Worm (Caenorhabditis elegans): Measurements from ENCODE around the gene Y45F10B.12.

The Y45F10B.12 gene

DNA sequence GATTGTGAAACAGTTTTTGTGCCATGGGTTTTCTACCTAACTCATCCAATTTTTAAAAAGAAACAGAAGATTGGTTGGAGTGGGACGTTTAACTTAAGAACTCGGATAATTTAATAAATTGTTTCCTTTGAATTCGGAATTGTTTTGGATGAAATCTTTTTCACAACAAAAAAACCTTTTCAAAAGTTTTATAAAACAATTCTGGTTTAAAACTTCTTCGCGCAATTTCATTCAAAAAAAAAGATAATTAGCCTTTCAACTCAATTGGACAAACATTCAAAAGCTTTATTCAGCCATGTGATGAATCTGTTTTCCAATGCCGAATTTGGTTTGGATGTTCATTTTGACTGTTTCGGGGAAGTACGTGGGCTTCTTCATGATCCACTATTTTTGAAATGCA lies at the start of gene Y45F10B.12:
Gene Y45F10B.12 (plus strand): TSS at position 301 of the 400 bp plus-strand sequence.
- TF ChIP-seq ref-1 (GFP tag; conservative IDR thresholded peaks at IDR 0.05) (no peak), T22C8.4 (GFP tag; IDR thresholded peaks at IDR 0.05) (no peak)

DNA sequence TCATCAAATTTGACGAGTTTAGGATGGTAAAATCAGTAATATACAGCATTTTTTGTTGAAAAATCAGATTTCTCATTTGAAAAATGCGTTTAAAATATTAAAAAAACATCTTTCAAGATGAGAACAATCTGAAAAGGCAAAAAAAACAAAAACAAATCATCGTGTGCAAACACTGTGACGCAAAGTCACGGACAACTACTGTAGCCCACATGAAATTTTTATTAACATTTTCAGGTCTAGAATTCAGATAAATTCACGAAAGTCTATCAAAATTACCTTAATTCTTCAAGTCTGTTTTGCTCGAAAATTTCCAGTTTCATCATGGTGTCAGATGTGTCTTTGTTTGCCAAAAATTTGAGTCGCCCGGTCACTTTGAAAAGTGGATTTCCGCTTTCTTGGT lies 48.4 kb upstream of the Y45F10B.12 start:
- no peak for TF ChIP-seq ref-1 (GFP tag; conservative IDR thresholded peaks at IDR 0.05)
- no peak for TF ChIP-seq cog-1 (tag; optimal IDR thresholded peaks at IDR 0.05)

DNA sequence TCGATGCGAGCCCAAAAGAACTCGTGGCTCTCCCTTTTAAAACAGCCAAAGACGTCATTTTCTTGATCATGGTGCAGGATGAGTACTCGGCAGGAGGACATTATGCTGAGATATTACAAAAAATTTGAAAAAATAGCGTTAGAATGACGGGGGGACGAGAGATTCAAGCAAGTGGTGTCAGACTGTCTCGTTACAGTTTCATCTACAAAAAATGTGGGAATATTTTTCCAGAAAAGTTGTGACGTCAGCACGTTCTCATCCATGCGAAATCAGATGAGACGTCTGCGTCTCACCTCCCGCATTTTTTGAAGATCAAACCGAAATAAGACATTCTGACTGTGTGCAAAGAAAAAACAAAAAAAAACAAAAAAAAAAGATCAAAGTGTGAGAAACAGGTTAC lies 47.1 kb upstream of the Y45F10B.12 start, which contains the start of gene rsd-2:
Gene rsd-2 (minus strand): TSS at position 101 of the 400 bp plus-strand sequence.
- TF ChIP-seq T22C8.4 (GFP tag; IDR thresholded peaks at IDR 0.05) (no peak), klf-2 (GFP tag; conservative IDR thresholded peaks at IDR 0.05) (no peak), cog-1 (tag; optimal IDR thresholded peaks at IDR 0.05) (no peak), ztf-23 (GFP tag; IDR thresholded peaks at IDR 0.05) (no peak), tab-1 (GFP tag; IDR thresholded peaks at IDR 0.05) (no peak), ztf-29 (GFP tag; IDR thresholded peaks at IDR 0.05) (no peak), flt-1 (GFP tag; IDR thresholded peaks at IDR 0.05) (no peak), med-1 (GFP tag; optimal IDR thresholded peaks at IDR 0.05; ENCODE audit: insufficient read depth) (no peak), ref-1 (GFP tag; conservative IDR thresholded peaks at IDR 0.05) (no peak)

DNA sequence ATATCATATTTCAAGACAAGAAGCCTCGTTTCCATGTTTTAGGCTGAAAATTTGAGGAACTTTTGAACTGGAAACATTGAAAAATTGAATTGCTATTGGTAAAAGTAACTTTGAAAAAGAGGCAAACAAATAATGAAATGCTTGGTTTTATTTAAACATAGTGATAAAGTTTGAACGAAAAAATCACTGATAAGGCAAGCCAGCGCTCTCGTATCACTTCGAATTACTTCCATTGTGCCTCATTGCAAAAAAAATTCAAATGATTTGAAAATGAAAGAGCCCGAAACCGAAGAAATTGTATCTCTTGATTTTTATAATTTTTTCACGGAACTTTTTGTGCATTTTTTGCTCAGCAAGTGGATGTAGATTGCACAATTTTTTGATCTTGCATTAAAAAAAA lies 39.1 kb upstream of the Y45F10B.12 start, which contains the start of gene F52G2.3:
Gene F52G2.3 (minus strand): TSS at position 43 of the 400 bp plus-strand sequence.
- TF ChIP-seq ref-1 (GFP tag; conservative IDR thresholded peaks at IDR 0.05) (no peak), T22C8.4 (GFP tag; IDR thresholded peaks at IDR 0.05) (no peak), flt-1 (GFP tag; IDR thresholded peaks at IDR 0.05) (no peak), klf-2 (GFP tag; conservative IDR thresholded peaks at IDR 0.05) (no peak), ztf-23 (GFP tag; IDR thresholded peaks at IDR 0.05) (no peak), ztf-29 (GFP tag; IDR thresholded peaks at IDR 0.05) (no peak), tab-1 (GFP tag; IDR thresholded peaks at IDR 0.05) (no peak), med-1 (GFP tag; optimal IDR thresholded peaks at IDR 0.05; ENCODE audit: insufficient read depth) (no peak), cog-1 (tag; optimal IDR thresholded peaks at IDR 0.05) (no peak)

DNA sequence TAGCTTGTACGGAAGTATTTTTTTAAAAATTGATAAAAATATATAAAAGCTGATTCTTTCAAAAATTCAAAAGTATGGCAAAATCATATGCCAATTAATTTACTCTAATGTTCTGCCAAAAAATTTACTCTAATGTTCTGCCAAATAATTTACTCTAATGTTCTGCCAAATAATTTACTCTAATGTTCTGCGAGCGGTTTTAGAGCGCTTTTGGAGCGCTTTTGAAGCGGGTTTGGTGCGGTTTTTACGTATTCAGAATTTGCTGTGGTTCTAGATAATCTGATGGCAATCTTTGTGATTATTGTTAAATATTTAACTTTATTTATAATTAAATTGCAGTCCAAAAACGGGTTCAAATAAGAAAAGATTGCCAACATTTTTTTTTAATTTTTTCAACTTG lies 37.9 kb upstream of the Y45F10B.12 start:
- TF ChIP-seq cog-1 (tag; optimal IDR thresholded peaks at IDR 0.05) (no peak), tab-1 (GFP tag; IDR thresholded peaks at IDR 0.05) (no peak), klf-2 (GFP tag; conservative IDR thresholded peaks at IDR 0.05) (no peak), ref-1 (GFP tag; conservative IDR thresholded peaks at IDR 0.05) (no peak), med-1 (GFP tag; optimal IDR thresholded peaks at IDR 0.05; ENCODE audit: insufficient read depth) (no peak), T22C8.4 (GFP tag; IDR thresholded peaks at IDR 0.05) (no peak), ztf-29 (GFP tag; IDR thresholded peaks at IDR 0.05) (no peak), ztf-23 (GFP tag; IDR thresholded peaks at IDR 0.05) (no peak)

DNA sequence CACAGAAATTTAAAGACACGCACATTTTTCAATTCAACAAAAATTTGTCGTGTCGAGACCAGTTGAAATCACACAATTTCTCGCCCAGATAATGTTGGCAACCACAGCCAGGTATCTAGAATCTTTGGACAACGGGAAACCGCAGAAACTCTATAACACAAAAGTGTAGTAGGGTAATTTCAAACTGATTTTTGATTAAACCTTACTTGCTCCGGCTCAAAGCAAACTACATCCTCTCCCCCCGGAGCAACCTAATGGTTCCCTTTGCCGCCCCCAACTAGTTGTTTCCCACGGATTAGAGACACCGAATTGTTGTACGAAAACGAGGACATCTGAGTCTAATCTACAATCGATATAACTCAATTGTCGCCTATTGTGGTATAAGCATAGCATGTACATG lies 32.9 kb upstream of the Y45F10B.12 start:
- no peak for TF ChIP-seq T22C8.4 (GFP tag; IDR thresholded peaks at IDR 0.05)
- TF ChIP-seq flt-1 (GFP tag; IDR thresholded peaks at IDR 0.05), result no peak
- TF ChIP-seq tab-1 (GFP tag; IDR thresholded peaks at IDR 0.05), result no peak
- no peak for TF ChIP-seq ref-1 (GFP tag; conservative IDR thresholded peaks at IDR 0.05)
- no peak for TF ChIP-seq cog-1 (tag; optimal IDR thresholded peaks at IDR 0.05)
- no peak for TF ChIP-seq ztf-23 (GFP tag; IDR thresholded peaks at IDR 0.05)
- no peak for TF ChIP-seq ztf-29 (GFP tag; IDR thresholded peaks at IDR 0.05)
- no peak for TF ChIP-seq klf-2 (GFP tag; conservative IDR thresholded peaks at IDR 0.05)
- TF ChIP-seq med-1 (GFP tag; optimal IDR thresholded peaks at IDR 0.05; ENCODE audit: insufficient read depth), result no peak

DNA sequence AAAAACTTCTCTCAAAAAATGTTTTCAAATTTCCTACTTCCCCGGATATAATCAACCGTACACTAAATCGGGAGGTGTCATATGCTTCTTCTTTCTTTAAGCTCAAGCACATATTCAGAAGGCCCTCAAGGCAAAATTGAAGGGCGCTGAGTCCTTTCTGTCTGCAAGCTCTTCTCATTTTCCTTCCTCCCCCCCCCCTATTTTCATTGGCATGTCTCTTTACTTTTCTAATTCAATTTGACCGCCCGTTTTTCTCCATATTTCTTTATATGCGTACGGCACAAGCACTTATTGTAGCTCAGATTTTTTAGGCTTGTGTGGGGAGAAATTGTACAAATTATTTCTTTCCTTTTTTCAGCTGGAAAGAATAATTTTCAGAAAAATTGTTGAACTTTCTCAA lies 31.8 kb upstream of the Y45F10B.12 start:
- TF ChIP-seq ztf-29 (GFP tag; IDR thresholded peaks at IDR 0.05) (no peak), flt-1 (GFP tag; IDR thresholded peaks at IDR 0.05) (no peak), ref-1 (GFP tag; conservative IDR thresholded peaks at IDR 0.05) (no peak), ztf-23 (GFP tag; IDR thresholded peaks at IDR 0.05) (no peak), T22C8.4 (GFP tag; IDR thresholded peaks at IDR 0.05) (no peak), med-1 (GFP tag; optimal IDR thresholded peaks at IDR 0.05; ENCODE audit: insufficient read depth) (no peak), cog-1 (tag; optimal IDR thresholded peaks at IDR 0.05) (no peak), tab-1 (GFP tag; IDR thresholded peaks at IDR 0.05) (no peak), klf-2 (GFP tag; conservative IDR thresholded peaks at IDR 0.05) (no peak)

DNA sequence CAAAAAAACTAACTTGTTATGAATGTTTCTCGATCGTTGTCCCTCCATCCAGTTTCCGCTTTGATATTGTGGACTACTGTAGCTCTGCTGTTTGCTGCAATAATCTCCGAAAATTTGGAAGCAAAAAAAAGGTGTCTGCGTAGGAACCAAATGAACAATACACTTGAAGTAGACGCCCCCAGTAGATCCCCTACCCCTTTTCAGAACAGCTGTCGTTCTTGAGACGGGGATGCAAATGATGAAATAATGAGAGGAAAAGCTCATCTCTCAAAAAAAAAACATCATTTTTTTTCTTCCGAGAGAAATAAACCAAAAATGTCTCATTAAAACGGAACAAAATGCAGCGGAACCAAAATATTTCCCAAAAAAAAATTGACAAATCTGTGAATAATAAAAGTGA lies 29.9 kb upstream of the Y45F10B.12 start:
- TF ChIP-seq cog-1 (tag; optimal IDR thresholded peaks at IDR 0.05) (no peak), T22C8.4 (GFP tag; IDR thresholded peaks at IDR 0.05) (no peak), ztf-23 (GFP tag; IDR thresholded peaks at IDR 0.05) (no peak), med-1 (GFP tag; optimal IDR thresholded peaks at IDR 0.05; ENCODE audit: insufficient read depth) (no peak), klf-2 (GFP tag; conservative IDR thresholded peaks at IDR 0.05) (no peak), tab-1 (GFP tag; IDR thresholded peaks at IDR 0.05) (no peak), flt-1 (GFP tag; IDR thresholded peaks at IDR 0.05) (no peak), ref-1 (GFP tag; conservative IDR thresholded peaks at IDR 0.05) (no peak), ztf-29 (GFP tag; IDR thresholded peaks at IDR 0.05) (no peak)

DNA sequence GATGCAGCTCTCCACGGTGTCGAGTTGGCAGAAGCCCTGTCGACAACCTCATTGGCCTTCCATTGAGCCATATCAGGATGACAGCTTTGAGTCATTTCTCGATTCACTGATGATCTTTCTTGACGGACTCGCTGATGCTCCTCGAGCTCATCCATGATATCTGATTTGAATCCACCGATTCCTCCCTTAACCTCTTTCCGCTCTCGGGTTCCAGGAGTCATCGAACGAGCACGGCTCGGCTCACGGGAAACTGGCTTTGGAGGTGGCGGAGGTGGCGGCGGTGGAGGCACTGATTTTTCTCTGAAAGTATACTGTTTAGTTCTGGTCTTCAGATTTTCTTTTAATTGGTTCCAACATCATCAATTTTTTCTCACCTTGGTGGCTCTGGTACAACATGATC lies 28.3 kb upstream of the Y45F10B.12 start:
- TF ChIP-seq ztf-29 (GFP tag; IDR thresholded peaks at IDR 0.05), result no peak
- no peak for TF ChIP-seq T22C8.4 (GFP tag; IDR thresholded peaks at IDR 0.05)

DNA sequence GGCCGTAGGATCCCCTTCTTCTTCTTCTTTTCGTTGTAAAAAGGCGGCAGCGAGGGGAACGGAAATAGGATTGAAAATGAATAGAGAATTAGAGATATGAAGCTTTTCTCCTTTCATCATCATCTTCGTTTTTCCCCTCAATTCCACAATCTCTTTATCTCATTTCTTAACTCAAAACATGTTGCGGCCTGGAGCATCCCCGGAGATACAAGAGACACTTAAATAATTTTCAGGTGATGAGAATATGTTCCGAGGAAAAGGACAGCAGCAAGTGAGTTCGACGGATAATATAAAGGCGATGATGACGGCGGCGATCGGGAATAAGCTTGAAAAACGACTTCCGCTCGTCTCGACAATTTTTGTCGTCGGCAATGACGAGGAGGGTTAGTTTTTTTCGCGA lies 25.6 kb upstream of the Y45F10B.12 start, which contains the start of the genes Y45F10B.13 and qui-1:
Gene Y45F10B.13 (minus strand): TSS at position 101 of the 400 bp plus-strand sequence.
Gene qui-1 (plus strand): TSS at position 233 of the 400 bp plus-strand sequence.
- TF ChIP-seq cog-1 (tag; optimal IDR thresholded peaks at IDR 0.05), result no peak
- TF ChIP-seq tab-1 (GFP tag; IDR thresholded peaks at IDR 0.05), result no peak
- no peak for TF ChIP-seq T22C8.4 (GFP tag; IDR thresholded peaks at IDR 0.05)
- TF ChIP-seq klf-2 (GFP tag; conservative IDR thresholded peaks at IDR 0.05), result no peak
- TF ChIP-seq ref-1 (GFP tag; conservative IDR thresholded peaks at IDR 0.05), result no peak
- no peak for TF ChIP-seq med-1 (GFP tag; optimal IDR thresholded peaks at IDR 0.05; ENCODE audit: insufficient read depth)
- no peak for TF ChIP-seq ztf-23 (GFP tag; IDR thresholded peaks at IDR 0.05)
- no peak for TF ChIP-seq ztf-29 (GFP tag; IDR thresholded peaks at IDR 0.05)
- no peak for TF ChIP-seq flt-1 (GFP tag; IDR thresholded peaks at IDR 0.05)
